Worm (Caenorhabditis elegans) whole organism, late embryonic: ENCODE results near the gene ifas-2.

ENCODE experiments used
- ceh-19 ChIP-seq: fragments of 200-800 bp; sonication (Bioruptor generic); optimal IDR thresholded peaks from 2 replicates; lab custom pipeline; 2018; ENCODE audit warnings: mild to moderate bottlenecking, missing genetic modification characterization, missing compliant biosample characterization
- che-1 ChIP-seq: sonication (generic microtip); optimal IDR thresholded peaks from 2 replicates; lab custom pipeline; 2016; ENCODE audit warnings: mild to moderate bottlenecking, missing genetic modification characterization, missing compliant biosample characterization
- dmd-4 ChIP-seq: sonication (generic microtip); optimal IDR thresholded peaks from 2 replicates; lab custom pipeline; 2016; ENCODE audit warnings: borderline replicate concordance, missing genetic modification characterization, missing compliant biosample characterization
- fkh-10 ChIP-seq: fragments of 150-350 bp; optimal IDR thresholded peaks from 2 replicates; lab custom pipeline; 2014; ENCODE audit warnings: missing biosample characterization, missing genetic modification reagents, missing genetic modification characterization
- hlh-13 ChIP-seq: fragments of 200-800 bp; sonication (Bioruptor generic); optimal IDR thresholded peaks from 2 replicates; lab custom pipeline; 2018; ENCODE audit warnings: mild to moderate bottlenecking, missing genetic modification characterization, missing compliant biosample characterization
- hlh-30 ChIP-seq: sonication (generic microtip); optimal IDR thresholded peaks from 2 replicates; lab custom pipeline; 2017; ENCODE audit warnings: antibody characterized with exemption, missing genetic modification characterization, missing compliant biosample characterization; ENCODE audit not compliant: insufficient read depth
- nhr-11 ChIP-seq: fragments of 150-350 bp; optimal IDR thresholded peaks from 2 replicates; lab custom pipeline; 2014; ENCODE audit warnings: missing biosample characterization, missing genetic modification characterization
- odd-2 ChIP-seq: sonication (generic microtip); optimal IDR thresholded peaks from 2 replicates; lab custom pipeline; 2017; ENCODE audit warnings: antibody characterized with exemption, mild to moderate bottlenecking, missing genetic modification characterization, missing compliant biosample characterization
- pros-1 ChIP-seq: fragments of 150-350 bp; optimal IDR thresholded peaks from 2 replicates; lab custom pipeline; 2014; ENCODE audit warnings: missing biosample characterization, missing genetic modification reagents, missing genetic modification characterization
- sox-4 ChIP-seq: sonication (generic microtip); optimal IDR thresholded peaks from 2 replicates; lab custom pipeline; 2017; ENCODE audit warnings: mild to moderate bottlenecking, missing genetic modification characterization, inconsistent platforms, missing compliant biosample characterization
- tbx-2 ChIP-seq: sonication (generic microtip); optimal IDR thresholded peaks from 2 replicates; lab custom pipeline; 2016; ENCODE audit warnings: missing genetic modification characterization, missing compliant biosample characterization
- unc-86 ChIP-seq: sonication (generic microtip); optimal IDR thresholded peaks from 2 replicates; lab custom pipeline; 2016; ENCODE audit warnings: missing genetic modification characterization, missing compliant biosample characterization

DNA sequence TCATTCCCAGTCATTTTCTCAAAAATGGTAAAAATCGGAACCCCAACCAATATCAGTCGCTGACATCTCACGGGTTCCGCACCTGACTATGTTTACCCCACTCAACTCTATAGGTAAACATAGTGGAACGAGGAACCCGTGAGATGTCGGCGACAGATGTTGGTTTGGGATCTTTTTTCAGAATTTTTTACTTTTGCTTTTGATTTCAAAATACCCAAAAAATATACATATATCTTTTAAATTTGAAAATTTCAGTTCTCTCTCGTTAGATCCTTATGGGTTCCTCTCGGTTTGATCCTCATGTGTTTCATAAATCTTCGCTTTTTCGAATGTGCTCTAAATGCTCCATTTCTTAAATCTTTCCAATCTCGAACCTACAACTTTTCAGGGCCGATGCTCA, 15.0 kb downstream of the ifas-2 start, which contains the start of gene srw-23:
- no peak for TF ChIP-seq nhr-11
- no peak for TF ChIP-seq tbx-2 (tag; lab: Kevin White, UChicago)
- no peak for TF ChIP-seq sox-4 (tag; lab: Kevin White, UChicago)
- TF ChIP-seq odd-2 (tag; lab: Kevin White, UChicago): no peak
- TF ChIP-seq dmd-4 (tag; lab: Kevin White, UChicago): no peak
- TF ChIP-seq hlh-13: no peak
- no peak for TF ChIP-seq pros-1 (tag; lab: Kevin White, UChicago)
- TF ChIP-seq fkh-10 (GFP tag; lab: Kevin White, UChicago): no peak
- TF ChIP-seq che-1 (tag; lab: Kevin White, UChicago): no peak
- TF ChIP-seq unc-86 (tag; lab: Kevin White, UChicago): no peak
- no peak for TF ChIP-seq ceh-19 (GFP tag; lab: Kevin White, UChicago)
- no peak for TF ChIP-seq hlh-30 (tag; lab: Kevin White, UChicago)
